Worm (Caenorhabditis elegans) whole organism, L3 larva: ENCODE measurements around the gene glr-4.

Source experiments
- ceh-28 ChIP-seq: fragments of 150-350 bp; optimal IDR thresholded peaks from 2 replicates; lab custom pipeline; 2014; ENCODE audit warnings: missing biosample characterization, missing genetic modification reagents, missing genetic modification characterization
- elt-3 ChIP-seq, 3 experiments: fragments of 150-350 bp in 1 of 3; sonication (generic microtip) in 2 of 3; optimal IDR thresholded peaks; 2 replicates in 2 of 3; 4 replicates in 1 of 3; lab custom pipeline; 2014 to 2017; ENCODE audit warnings: missing biosample characterization in 3 of 3, missing genetic modification characterization in 3 of 3
- fkh-10 ChIP-seq: sonication (generic microtip); optimal IDR thresholded peaks from 2 replicates; lab custom pipeline; 2017; ENCODE audit warnings: missing biosample characterization, missing genetic modification reagents, missing genetic modification characterization
- nhr-76 ChIP-seq: fragments of 150-350 bp; sonication (generic microtip); optimal IDR thresholded peaks from 5 replicates; lab custom pipeline; 2014; ENCODE audit warnings: missing biosample characterization, missing genetic modification characterization
- skn-1 ChIP-seq: fragments of 150-350 bp; optimal IDR thresholded peaks from 2 replicates; lab custom pipeline; 2014; ENCODE audit warnings: missing biosample characterization, missing genetic modification characterization
- unc-62 ChIP-seq: fragments of 150-350 bp; sonication (generic microtip); optimal IDR thresholded peaks from 4 replicates; lab custom pipeline; 2014; ENCODE audit warnings: missing biosample characterization, missing genetic modification reagents, missing genetic modification characterization
- ztf-4 ChIP-seq: fragments of 150-350 bp; optimal IDR thresholded peaks from 2 replicates; lab custom pipeline; 2014; ENCODE audit warnings: missing biosample characterization, missing genetic modification characterization

- TF ChIP-seq fkh-10 (GFP tag; lab: Kevin White, UChicago) (no peak), unc-62 (no peak), elt-3 (tag; optimal IDR thresholded peaks at IDR 0.05; lab: Kevin White, UChicago) (no peak), skn-1 (tag; lab: Kevin White, UChicago) (no peak), ztf-4 (tag; lab: Kevin White, UChicago) (no peak), ceh-28 (tag; lab: Kevin White, UChicago) (no peak), nhr-76 (no peak)
These were observed 41.2 kb upstream of the glr-4 start, which contains the start of gene cex-2 for ce11 chrII:7835314-7835713.
